Fruit fly (Drosophila melanogaster): Measurements from ENCODE around the gene Wee1.

The Wee1 gene

DNA sequence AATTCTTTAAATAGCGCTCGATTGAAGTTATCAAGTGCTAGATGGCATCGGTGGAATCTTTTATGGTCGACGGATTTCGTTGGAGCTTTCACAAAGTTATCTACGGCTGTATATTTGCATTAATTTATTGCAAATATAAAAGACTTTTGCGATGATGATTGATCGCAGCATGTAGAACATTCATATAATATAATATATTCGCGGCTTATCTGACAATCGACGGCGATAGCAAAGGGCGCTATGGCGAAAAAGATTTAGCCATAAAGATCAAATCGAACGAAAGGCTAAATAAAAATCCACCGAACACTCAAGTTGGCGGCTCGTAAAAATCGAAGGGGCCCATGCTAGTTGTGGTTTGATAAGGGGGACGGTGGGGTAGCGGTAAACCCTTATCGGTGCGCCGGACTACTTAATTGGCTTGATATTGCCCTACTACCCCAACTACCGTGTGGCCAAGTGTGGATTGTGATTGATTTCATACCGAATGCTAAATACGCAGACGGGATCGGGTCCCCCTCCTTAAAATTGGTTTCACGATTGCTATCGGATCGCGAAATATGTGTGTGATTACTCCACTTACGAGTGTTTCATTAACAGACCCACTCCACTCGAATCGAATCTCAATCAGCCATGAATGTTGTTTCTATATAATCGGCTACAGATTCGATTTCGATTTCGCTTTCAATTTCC lies 45.6 kb downstream of the Wee1 start:
- peak; percentile 27 for TF ChIP-seq pad (GFP tag; optimal IDR thresholded peaks at IDR 0.05)
- TF ChIP-seq cic (GFP tag; optimal IDR thresholded peaks at IDR 0.05), result peak; percentile 67
- no peak for TF ChIP-seq CG33017 (tag; optimal IDR thresholded peaks at IDR 0.05)
- peak; percentile 26 for TF ChIP-seq CG12768 (GFP tag; optimal IDR thresholded peaks at IDR 0.05)
- no peak for TF ChIP-seq CG7045 (GFP tag; optimal IDR thresholded peaks at IDR 0.05)
- TF ChIP-seq CG7101 (tag; optimal IDR thresholded peaks at IDR 0.05), result peak; percentile 0
- no peak for TF ChIP-seq CG1620 (GFP tag; optimal IDR thresholded peaks at IDR 0.05)
- no peak for TF ChIP-seq kay (GFP tag; ENCODE audit: borderline replicate concordance)
